Worm (Caenorhabditis elegans): ENCODE measurements around the gene ast-1.
"Not testable (repeated sequence)": the region's sequence is repeated elsewhere in the genome, so short reads cannot be mapped to it uniquely, and the experiment has no call there.

Gene ast-1

ce11 chrII:4173842-4174241 is 38.7 kb upstream of the ast-1 start:
- TF ChIP-seq attf-3 (GFP tag; conservative IDR thresholded peaks at IDR 0.05) (no peak), cebp-1 (GFP tag; IDR thresholded peaks at IDR 0.05) (peak; percentile 52; the same call in 1 of the 2 replicates), cebp-1 (tag; optimal IDR thresholded peaks at IDR 0.05) (peak; percentile 86)

DNA sequence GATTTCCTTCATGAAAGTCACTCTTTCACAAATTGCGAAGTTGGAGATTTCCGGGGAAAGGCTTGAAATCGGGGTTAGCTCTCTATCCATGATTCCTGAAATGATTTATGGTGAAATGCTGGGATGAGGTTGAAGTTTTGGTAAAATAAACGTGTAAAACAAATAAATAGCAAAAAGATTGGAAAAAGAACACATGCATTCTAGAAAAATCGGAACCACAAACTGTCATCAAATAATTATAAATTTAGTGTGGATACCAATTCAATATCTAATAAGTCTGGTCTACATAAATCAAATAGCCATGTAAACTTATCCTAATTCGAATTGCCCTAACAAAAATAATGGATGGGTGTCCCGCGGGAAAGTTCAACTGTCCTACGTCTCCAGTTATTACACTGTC is 38.2 kb upstream of the ast-1 start, which contains the start of gene R03H10.6:
TSS of gene R03H10.6 (minus strand) at position 101 of the 400 bp plus-strand sequence.
- TF ChIP-seq aptf-3 (GFP tag; IDR thresholded peaks at IDR 0.05) = no peak
- no peak for TF ChIP-seq ztf-25 (GFP tag; IDR thresholded peaks at IDR 0.05)
- no peak for TF ChIP-seq F39B2.1 (GFP tag; IDR thresholded peaks at IDR 0.05)
- TF ChIP-seq lir-1 (GFP tag; conservative IDR thresholded peaks at IDR 0.05) = no peak

DNA sequence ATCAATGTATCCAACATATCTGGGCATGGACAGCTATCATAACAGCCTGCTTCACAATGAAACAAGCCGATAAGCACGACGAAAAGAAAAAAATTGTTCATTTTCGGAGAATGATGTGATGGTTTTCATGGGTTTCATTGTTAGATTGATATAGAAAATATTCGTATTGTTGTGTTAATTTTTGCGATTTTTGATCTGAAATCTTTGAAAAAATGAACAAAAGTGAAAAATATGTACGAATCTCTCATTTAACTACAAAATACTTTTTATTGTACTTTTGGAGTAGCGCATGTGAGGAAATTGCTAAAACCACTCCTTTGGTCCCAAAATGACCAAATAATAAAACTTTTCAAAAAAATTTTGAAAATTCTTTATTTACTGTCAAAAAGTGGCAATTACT is 35.3 kb upstream of the ast-1 start, which contains the start of gene R03H10.5:
TSS of gene R03H10.5 (minus strand) at position 101 of the 400 bp plus-strand sequence.
- TF ChIP-seq ztf-18 (tag; optimal IDR thresholded peaks at IDR 0.05) (no peak), sptf-2 (GFP tag; optimal IDR thresholded peaks at IDR 0.05) (no peak), unc-62 (GFP tag; optimal IDR thresholded peaks at IDR 0.05) (no peak), ceh-100 (GFP tag; IDR thresholded peaks at IDR 0.05) (no peak), attf-5 (GFP tag; optimal IDR thresholded peaks at IDR 0.05) (no peak), nhr-80 (tag; optimal IDR thresholded peaks at IDR 0.05) (no peak), dpff-1 (tag; optimal IDR thresholded peaks at IDR 0.05) (no peak), pha-4 (tag; optimal IDR thresholded peaks at IDR 0.05) (no peak), ztf-6 (GFP tag; IDR thresholded peaks at IDR 0.05) (no peak), madf-8 (GFP tag; conservative IDR thresholded peaks at IDR 0.05) (no peak), F52B5.7 (tag; optimal IDR thresholded peaks at IDR 0.05) (no peak), lag-1 (GFP tag; IDR thresholded peaks at IDR 0.05) (no peak), K12H6.12 (tag; optimal IDR thresholded peaks at IDR 0.05) (no peak), hlh-26 (GFP tag; conservative IDR thresholded peaks at IDR 0.05) (no peak), bed-2 (GFP tag; IDR thresholded peaks at IDR 0.05) (no peak), ets-4 (GFP tag; optimal IDR thresholded peaks at IDR 0.05) (no peak), rec-8 (tag; optimal IDR thresholded peaks at IDR 0.05) (no peak)

ce11 chrII:4168404-4168803 is 33.2 kb upstream of the ast-1 start, which contains the start of gene R03H10.4:
TSS of gene R03H10.4 (minus strand) at chrII:4168504.
- TF ChIP-seq hsf-1, attf-6, bed-2 (GFP tag; IDR thresholded peaks at IDR 0.05): not testable (repeated sequence)

DNA sequence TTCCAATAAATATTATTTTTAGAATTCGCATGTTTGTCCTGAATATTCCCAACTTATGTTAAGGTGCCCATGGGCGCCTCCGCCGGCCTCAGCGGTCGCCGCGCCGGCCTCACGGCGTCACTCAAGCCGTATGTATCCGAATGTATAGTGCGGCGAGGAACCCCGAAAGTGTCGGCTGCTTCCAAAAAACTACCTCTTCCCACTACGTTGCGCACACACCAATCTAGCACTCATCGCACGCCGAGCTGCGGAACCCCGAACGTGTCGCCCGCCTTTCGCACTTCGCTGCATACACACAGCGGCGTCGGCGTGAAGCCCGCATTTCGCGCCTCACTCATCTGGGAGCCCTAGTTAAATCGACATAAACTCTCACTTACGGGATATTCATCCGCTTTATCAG is 32.7 kb upstream of the ast-1 start:
- no peak for TF ChIP-seq Y79H2A.3 (GFP tag; conservative IDR thresholded peaks at IDR 0.05)
- peak; percentile 83 for TF ChIP-seq zfh-2 (GFP tag; conservative IDR thresholded peaks at IDR 0.05)
- no peak for TF ChIP-seq F22D6.2 (tag; optimal IDR thresholded peaks at IDR 0.05)
- no peak for TF ChIP-seq somi-1 (GFP tag; optimal IDR thresholded peaks at IDR 0.05)
- TF ChIP-seq dox-1 (GFP tag; IDR thresholded peaks at IDR 0.05) = 0 out of 2 replicates have a peak, but pooled peaks have one; percentile 31
- no peak for TF ChIP-seq F37B4.10 (GFP tag; IDR thresholded peaks at IDR 0.05)
- 0 out of 2 replicates have a peak, but pooled peaks have one; percentile 23 for TF ChIP-seq ekl-4 (GFP tag; IDR thresholded peaks at IDR 0.05)
